Fruit fly (Drosophila melanogaster) whole organism: ENCODE data around the gene Pos.

ENCODE experiments used
- CG8478 ChIP-seq: fragments of >200 bp; optimal IDR thresholded peaks from 2 replicates; lab custom pipeline; 2018; ENCODE audit warnings: inconsistent platforms
- Dll ChIP-seq: fragments of >200 bp; optimal IDR thresholded peaks from 2 replicates; lab custom pipeline; 2017
- EcR ChIP-seq, 2 experiments: fragments of >200 bp; optimal IDR thresholded peaks; 2 replicates each; lab custom pipeline; 2017; ENCODE audit warnings: missing biosample characterization in 2 of 2, missing genetic modification characterization in 2 of 2, missing genetic modification reagents in 2 of 2
- pan ChIP-seq: fragments of >200 bp; optimal IDR thresholded peaks from 2 replicates; lab custom pipeline; 2017
- psq ChIP-seq: fragments of >200 bp; optimal IDR thresholded peaks from 2 replicates; lab custom pipeline; 2017

- TF ChIP-seq EcR (GFP tag; optimal IDR thresholded peaks at IDR 0.05; lab: Kevin White, UChicago) (no peak), Dll (lab: Kevin White, UChicago) (no peak), CG8478 (lab: Kevin White, UChicago) (no peak), psq (no peak), pan (lab: Kevin White, UChicago) (no peak)
Measured at dm6 chr3R:32068110-32068685, 30.1 kb downstream of the Pos start, which contains the start of gene Map205.
